Worm (Caenorhabditis elegans) whole organism, L1 larva: ENCODE results near the gene rbm-42.

Experiments used
- C04F5.9 ChIP-seq: sonication (generic microtip); optimal IDR thresholded peaks from 2 replicates; lab custom pipeline; 2016; ENCODE audit warnings: missing genetic modification characterization, missing compliant biosample characterization
- C16A3.4 ChIP-seq: fragments of 150-350 bp; optimal IDR thresholded peaks from 2 replicates; lab custom pipeline; 2014; ENCODE audit warnings: missing biosample characterization, missing genetic modification characterization
- C34B4.2 ChIP-seq: sonication (generic microtip); optimal IDR thresholded peaks from 2 replicates; lab custom pipeline; 2017; ENCODE audit warnings: mild to moderate bottlenecking, missing genetic modification characterization, missing compliant biosample characterization
- alr-1 ChIP-seq: fragments of 200-800 bp; sonication (Bioruptor generic); optimal IDR thresholded peaks from 2 replicates; lab custom pipeline; 2018; ENCODE audit warnings: borderline replicate concordance, mild to moderate bottlenecking, missing genetic modification characterization, missing compliant biosample characterization
- blmp-1 ChIP-seq: fragments of 150-350 bp; optimal IDR thresholded peaks from 2 replicates; lab custom pipeline; 2014; ENCODE audit warnings: missing biosample characterization, missing genetic modification characterization
- ceh-63 ChIP-seq: fragments of 200-800 bp; sonication (Bioruptor generic); optimal IDR thresholded peaks from 2 replicates; lab custom pipeline; 2018; ENCODE audit warnings: mild to moderate bottlenecking, missing genetic modification characterization, missing compliant biosample characterization
- ceh-82 ChIP-seq, 3 experiments: fragments of 150-350 bp in 1 of 3; sonication (generic microtip) in 2 of 3; optimal IDR thresholded peaks; 2 replicates each; lab custom pipeline; 2014 to 2017; ENCODE audit warnings: missing biosample characterization in 3 of 3, missing genetic modification characterization in 3 of 3
- ceh-90 ChIP-seq: sonication (generic microtip); optimal IDR thresholded peaks from 2 replicates; lab custom pipeline; 2016; ENCODE audit warnings: missing genetic modification characterization, missing compliant biosample characterization
- ces-1 ChIP-seq: fragments of 150-350 bp; optimal IDR thresholded peaks from 2 replicates; lab custom pipeline; 2014; ENCODE audit warnings: missing biosample characterization, missing genetic modification reagents, missing genetic modification characterization
- dsc-1 ChIP-seq: sonication (generic microtip); optimal IDR thresholded peaks from 2 replicates; lab custom pipeline; 2016; ENCODE audit warnings: mild to moderate bottlenecking, missing genetic modification characterization, missing compliant biosample characterization
- efl-3 ChIP-seq: fragments of 200-800 bp; sonication (Bioruptor generic); optimal IDR thresholded peaks from 2 replicates; lab custom pipeline; 2018; ENCODE audit warnings: mild to moderate bottlenecking, missing genetic modification characterization, missing compliant biosample characterization
- ets-5 ChIP-seq: fragments of 200-800 bp; sonication (Bioruptor generic); IDR thresholded peaks from 2 replicates; pipeline ENCODE4 v1.3.6; 2022; ENCODE audit warnings: missing genetic modification characterization, missing compliant biosample characterization
- fkh-10 ChIP-seq: sonication (generic microtip); optimal IDR thresholded peaks from 2 replicates; lab custom pipeline; 2017; ENCODE audit warnings: missing biosample characterization, missing genetic modification reagents, missing genetic modification characterization
- fkh-4 ChIP-seq: sonication (generic microtip); optimal IDR thresholded peaks from 2 replicates; lab custom pipeline; 2016; ENCODE audit warnings: missing compliant biosample characterization, missing genetic modification characterization, borderline replicate concordance
- fos-1 ChIP-seq: fragments of 150-350 bp; optimal IDR thresholded peaks from 2 replicates; lab custom pipeline; 2014; ENCODE audit warnings: missing biosample characterization, missing genetic modification characterization
- grh-1 ChIP-seq: fragments of 200-800 bp; sonication (Bioruptor generic); IDR thresholded peaks from 2 replicates; pipeline ENCODE4 v1.3.6; 2022; ENCODE audit warnings: missing genetic modification reagents, missing genetic modification characterization, missing compliant biosample characterization
- jun-1 ChIP-seq: fragments of 150-350 bp; optimal IDR thresholded peaks from 2 replicates; lab custom pipeline; 2014; ENCODE audit warnings: missing biosample characterization, missing genetic modification reagents, missing genetic modification characterization
- lin-15B ChIP-seq: fragments of 150-350 bp; sonication (generic microtip); optimal IDR thresholded peaks from 3 replicates; lab custom pipeline; 2014; ENCODE audit warnings: missing biosample characterization, missing genetic modification characterization
- lin-39 ChIP-seq: fragments of 150-350 bp; optimal IDR thresholded peaks from 2 replicates; lab custom pipeline; 2014; ENCODE audit warnings: missing biosample characterization, missing genetic modification reagents, missing genetic modification characterization
- lir-3 ChIP-seq: sonication (generic microtip); optimal IDR thresholded peaks from 2 replicates; lab custom pipeline; 2016; ENCODE audit warnings: mild to moderate bottlenecking, missing genetic modification characterization, moderate library complexity, missing compliant biosample characterization; ENCODE audit not compliant: poor library complexity
- lsy-2 ChIP-seq, 2 experiments: fragments of 150-350 bp; optimal IDR thresholded peaks; 2 replicates each; lab custom pipeline; 2014; ENCODE audit warnings: missing biosample characterization in 2 of 2, missing genetic modification characterization in 2 of 2
- mdl-1 ChIP-seq, 2 experiments: fragments of 150-350 bp; optimal IDR thresholded peaks; 2 replicates each; lab custom pipeline; 2014 to 2017; ENCODE audit warnings: missing biosample characterization in 2 of 2, missing genetic modification characterization in 2 of 2, inconsistent platforms in 1 of 2
- mep-1 ChIP-seq: fragments of 150-350 bp; optimal IDR thresholded peaks from 2 replicates; lab custom pipeline; 2014; ENCODE audit warnings: missing biosample characterization, missing genetic modification characterization
- nhr-237 ChIP-seq: fragments of 150-350 bp; optimal IDR thresholded peaks from 2 replicates; lab custom pipeline; 2014; ENCODE audit warnings: missing biosample characterization, missing genetic modification characterization
- nhr-28 ChIP-seq: fragments of 150-350 bp; optimal IDR thresholded peaks from 2 replicates; lab custom pipeline; 2014; ENCODE audit warnings: missing biosample characterization, missing genetic modification characterization
- nhr-71 ChIP-seq: sonication (generic microtip); optimal IDR thresholded peaks from 2 replicates; lab custom pipeline; 2016; ENCODE audit warnings: mild to moderate bottlenecking, missing genetic modification characterization, moderate library complexity, missing compliant biosample characterization
- nhr-84 ChIP-seq: sonication (generic microtip); optimal IDR thresholded peaks from 2 replicates; lab custom pipeline; 2017; ENCODE audit warnings: missing biosample characterization, missing genetic modification characterization
- nhr-85 ChIP-seq: sonication (generic microtip); peaks from one replicate; lab custom pipeline; 2016; ENCODE audit warnings: missing genetic modification characterization, inconsistent platforms, missing compliant biosample characterization
- nhr-90 ChIP-seq: sonication (generic microtip); optimal IDR thresholded peaks from 2 replicates; lab custom pipeline; 2016; ENCODE audit warnings: mild to moderate bottlenecking, missing genetic modification characterization, missing compliant biosample characterization; ENCODE audit not compliant: poor library complexity
- pax-3 ChIP-seq: fragments of 200-800 bp; sonication (Bioruptor generic); optimal IDR thresholded peaks from 2 replicates; lab custom pipeline; 2018; ENCODE audit warnings: mild to moderate bottlenecking, missing genetic modification characterization, moderate library complexity, missing compliant biosample characterization
- rnt-1 ChIP-seq: sonication (generic microtip); optimal IDR thresholded peaks from 2 replicates; lab custom pipeline; 2016; ENCODE audit warnings: mild to moderate bottlenecking, missing genetic modification characterization, moderate library complexity, missing compliant biosample characterization
- snpc-4 ChIP-seq: fragments of 150-350 bp; optimal IDR thresholded peaks from 2 replicates; lab custom pipeline; 2014; ENCODE audit warnings: missing biosample characterization, missing genetic modification characterization
- snu-23 ChIP-seq: sonication (generic microtip); optimal IDR thresholded peaks from 2 replicates; lab custom pipeline; 2016; ENCODE audit warnings: missing genetic modification characterization, missing compliant biosample characterization
- sox-4 ChIP-seq: sonication (generic microtip); optimal IDR thresholded peaks from 2 replicates; lab custom pipeline; 2016; ENCODE audit warnings: missing genetic modification characterization, missing compliant biosample characterization
- sptf-1 ChIP-seq: fragments of 150-350 bp; optimal IDR thresholded peaks from 2 replicates; lab custom pipeline; 2014; ENCODE audit warnings: missing biosample characterization, missing genetic modification characterization
- swsn-7 ChIP-seq: sonication (generic microtip); optimal IDR thresholded peaks from 2 replicates; lab custom pipeline; 2016; ENCODE audit warnings: missing genetic modification characterization, missing compliant biosample characterization
- tlp-1 ChIP-seq: fragments of 150-350 bp; optimal IDR thresholded peaks from 2 replicates; lab custom pipeline; 2014; ENCODE audit warnings: missing biosample characterization, missing genetic modification characterization
- unc-130 ChIP-seq: fragments of 150-350 bp; optimal IDR thresholded peaks from 2 replicates; lab custom pipeline; 2017; ENCODE audit warnings: missing biosample characterization, missing genetic modification characterization, inconsistent platforms
- unc-30 ChIP-seq: sonication (generic microtip); optimal IDR thresholded peaks from 2 replicates; lab custom pipeline; 2017; ENCODE audit warnings: missing biosample characterization, missing genetic modification characterization
- unc-98 ChIP-seq: fragments of 200-800 bp; sonication (Bioruptor generic); IDR thresholded peaks from 2 replicates; pipeline ENCODE4 v1.3.6; 2022; ENCODE audit warnings: missing genetic modification characterization, missing compliant biosample characterization
- xbp-1 ChIP-seq: sonication (generic microtip); optimal IDR thresholded peaks from 2 replicates; lab custom pipeline; 2016; ENCODE audit warnings: missing genetic modification characterization, missing compliant biosample characterization

The rbm-42 gene

ce11 chrIII:5158674-5159073 lies 5.6 kb upstream of the rbm-42 start, which contains the start of gene oxy-4:
TSS of gene oxy-4 (minus strand) at chrIII:5158774.
- TF ChIP-seq fos-1 (tag; lab: Kevin White, UChicago) (no peak), ceh-82 (tag; optimal IDR thresholded peaks at IDR 0.05; lab: Kevin White, UChicago) (no peak), ceh-63 (GFP tag; lab: Kevin White, UChicago) (no peak)
- TF ChIP-seq, all 84 proteins: peak for 0

ce11 chrIII:5155393-5155792 lies 2.4 kb upstream of the rbm-42 start:
- TF ChIP-seq fkh-4 (tag; lab: Kevin White, UChicago) (no peak), C04F5.9 (tag; lab: Kevin White, UChicago) (no peak), unc-30 (tag; lab: Kevin White, UChicago) (no peak), tlp-1 (tag; lab: Kevin White, UChicago) (no peak), lin-15B (tag; lab: Kevin White, UChicago) (no peak), nhr-84 (tag; lab: Kevin White, UChicago) (no peak), ceh-82 (tag; optimal IDR thresholded peaks at IDR 0.05; lab: Kevin White, UChicago) (no peak), lin-39 (tag; lab: Kevin White, UChicago) (no peak), unc-98 (GFP tag; lab: Robert Waterston, UW) (no peak)

DNA sequence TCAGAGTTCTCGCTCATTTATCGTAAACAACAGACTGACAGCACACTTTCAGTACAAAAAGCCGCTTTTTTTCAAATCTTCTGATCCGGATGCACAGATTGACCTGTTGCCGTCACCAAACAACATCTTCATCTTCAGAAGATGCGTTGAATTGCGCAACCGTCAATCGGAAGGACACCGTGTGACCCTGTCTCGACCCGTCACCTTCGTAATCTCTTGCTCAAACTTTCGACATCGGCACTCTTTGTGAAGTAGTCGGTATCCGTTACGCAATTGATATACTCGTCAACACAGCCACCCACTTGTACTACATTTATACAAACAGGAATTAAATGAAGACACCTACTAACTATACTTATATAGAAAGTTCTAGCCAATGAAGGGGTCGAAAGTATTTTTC lies 2.0 kb downstream of the rbm-42 start:
- TF ChIP-seq ceh-90 = no peak
- no peak for TF ChIP-seq swsn-7
- TF ChIP-seq grh-1 (GFP tag; lab: Robert Waterston, UW) = no peak
- TF ChIP-seq jun-1 (tag; lab: Kevin White, UChicago) = no peak
- no peak for TF ChIP-seq sptf-1 (tag; lab: Kevin White, UChicago)
- no peak for TF ChIP-seq lir-3
- no peak for TF ChIP-seq C16A3.4
- TF ChIP-seq efl-3 (GFP tag; lab: Kevin White, UChicago) = no peak
- no peak for TF ChIP-seq xbp-1 (tag; lab: Kevin White, UChicago)
- no peak for TF ChIP-seq lin-15B (tag; lab: Kevin White, UChicago)
- no peak for TF ChIP-seq unc-130 (tag; lab: Kevin White, UChicago)
- no peak for TF ChIP-seq lsy-2 (tag; optimal IDR thresholded peaks at IDR 0.05; lab: Kevin White, UChicago)
- TF ChIP-seq ces-1 (GFP tag; lab: Kevin White, UChicago) = no peak
- no peak for TF ChIP-seq nhr-85 (tag; lab: Kevin White, UChicago)
- no peak for TF ChIP-seq blmp-1 (tag; lab: Kevin White, UChicago)
- TF ChIP-seq C34B4.2 = no peak
- no peak for TF ChIP-seq nhr-71 (tag; lab: Kevin White, UChicago)
- TF ChIP-seq pax-3 (tag; lab: Kevin White, UChicago) = no peak

ce11 chrIII:5150012-5150411 lies 3.0 kb downstream of the rbm-42 start:
- no peak for TF ChIP-seq nhr-237 (tag; lab: Kevin White, UChicago)
- TF ChIP-seq rnt-1 (tag; lab: Kevin White, UChicago) = no peak
- no peak for TF ChIP-seq ces-1 (GFP tag; lab: Kevin White, UChicago)
- no peak for TF ChIP-seq sox-4 (tag; lab: Kevin White, UChicago)
- no peak for TF ChIP-seq blmp-1 (tag; lab: Kevin White, UChicago)
- TF ChIP-seq nhr-85 (tag; lab: Kevin White, UChicago) = no peak
- no peak for TF ChIP-seq snpc-4 (tag; lab: Kevin White, UChicago)
- TF ChIP-seq, all 84 proteins: peak for 0

DNA sequence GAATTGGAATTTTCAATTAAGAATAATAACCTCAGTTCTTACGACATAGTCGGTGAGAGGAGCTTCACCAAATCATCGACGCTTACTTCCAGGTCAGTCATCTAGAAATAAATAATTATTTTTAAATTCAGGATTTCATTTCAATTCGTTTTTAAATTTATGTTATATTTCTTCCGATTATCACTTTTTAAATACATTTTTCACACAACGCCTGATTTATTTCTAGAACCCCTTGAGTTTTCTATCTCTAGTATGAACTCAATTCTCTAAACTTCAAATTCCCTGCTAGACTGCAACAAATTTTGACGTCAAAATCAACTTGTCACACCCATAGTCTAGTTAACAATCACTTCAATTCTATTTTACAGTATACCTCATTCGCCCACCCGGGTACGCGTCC lies 3.6 kb downstream of the rbm-42 start, which contains the start of gene Y54H5A.2:
TSS of gene Y54H5A.2 (minus strand) at position 101 of the 400 bp plus-strand sequence.
- TF ChIP-seq unc-98 (GFP tag; lab: Robert Waterston, UW) = no peak
- TF ChIP-seq tlp-1 (tag; lab: Kevin White, UChicago) = no peak
- no peak for TF ChIP-seq alr-1 (tag; lab: Kevin White, UChicago)
- TF ChIP-seq C16A3.4 = no peak
- TF ChIP-seq nhr-28 (tag; lab: Kevin White, UChicago) = no peak
- TF ChIP-seq unc-30 (tag; lab: Kevin White, UChicago) = no peak
- no peak for TF ChIP-seq snpc-4 (tag; lab: Kevin White, UChicago)
- no peak for TF ChIP-seq mdl-1 (tag; optimal IDR thresholded peaks at IDR 0.05; lab: Kevin White, UChicago)
- TF ChIP-seq fkh-10 (GFP tag; lab: Kevin White, UChicago) = no peak
- no peak for TF ChIP-seq dsc-1 (tag; lab: Kevin White, UChicago)
- no peak for TF ChIP-seq sptf-1 (tag; lab: Kevin White, UChicago)
- no peak for TF ChIP-seq nhr-90
- no peak for TF ChIP-seq ceh-63 (GFP tag; lab: Kevin White, UChicago)
- TF ChIP-seq mep-1 (tag; lab: Kevin White, UChicago) = no peak
- no peak for TF ChIP-seq nhr-84 (tag; lab: Kevin White, UChicago)
- no peak for TF ChIP-seq ets-5 (GFP tag; lab: Robert Waterston, UW)
- no peak for TF ChIP-seq snu-23 (GFP tag; lab: Kevin White, UChicago)
